Worm (Caenorhabditis elegans) whole organism, midembryonic: ENCODE results near the gene mcm-2.

Experiments
- flt-1 ChIP-seq: fragments of 200-800 bp; sonication (Bioruptor generic); IDR thresholded peaks from 2 replicates; pipeline ENCODE4 v1.3.6; 2022; ENCODE audit warnings: missing genetic modification characterization, missing compliant biosample characterization
- med-1 ChIP-seq: sonication (generic microtip); optimal IDR thresholded peaks from 2 replicates; lab custom pipeline; 2017; ENCODE audit warnings: missing genetic modification characterization, mild to moderate bottlenecking, missing compliant biosample characterization, antibody characterized with exemption, missing genetic modification reagents; ENCODE audit not compliant: insufficient read depth
- ztf-29 ChIP-seq: fragments of 200-800 bp; sonication (Bioruptor generic); IDR thresholded peaks from 2 replicates; pipeline ENCODE4 v1.3.6; 2022; ENCODE audit warnings: missing genetic modification reagents, missing genetic modification characterization, missing compliant biosample characterization

DNA sequence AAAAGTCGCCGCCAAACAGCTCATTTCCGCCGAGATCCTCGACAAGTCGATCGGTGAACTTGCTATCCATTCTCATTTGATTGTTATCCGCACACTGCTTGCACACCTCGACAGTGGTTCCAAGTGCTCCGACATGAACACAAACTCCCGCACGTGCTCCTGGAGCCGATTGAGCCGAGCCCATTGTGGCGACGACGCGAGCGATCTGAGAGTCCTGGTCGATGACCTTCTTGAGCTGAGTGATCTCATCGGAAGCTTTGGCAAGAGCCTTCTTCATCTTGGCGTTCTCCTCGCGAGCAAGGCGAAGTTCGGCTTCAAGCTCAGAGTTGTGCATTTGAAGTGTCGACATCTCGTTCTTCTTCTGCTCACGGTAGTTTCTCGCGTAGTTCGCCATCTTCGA lies 27.9 kb downstream of the mcm-2 start:
- TF ChIP-seq med-1 (GFP tag; lab: Kevin White, UChicago): no peak
- TF ChIP-seq ztf-29 (GFP tag; lab: Robert Waterston, UW): no peak
- TF ChIP-seq flt-1: no peak
